Worm (Caenorhabditis elegans) whole organism, L3 larva: ENCODE data around the gene npl-10.
A peak's percentile ranks its signal among the peaks of the same experiment; 100 is the strongest.

Experiments used
- ama-1 ChIP-seq: fragments of 150-350 bp; optimal IDR thresholded peaks from 2 replicates; lab custom pipeline; 2018
- daf-12 ChIP-seq: fragments of 150-350 bp; optimal IDR thresholded peaks from 2 replicates; lab custom pipeline; 2014; ENCODE audit warnings: missing biosample characterization, missing genetic modification reagents, missing genetic modification characterization
- mdl-1 ChIP-seq: fragments of 150-350 bp; optimal IDR thresholded peaks from 2 replicates; lab custom pipeline; 2014; ENCODE audit warnings: missing biosample characterization, missing genetic modification characterization
- nfya-1 ChIP-seq: sonication (generic microtip); optimal IDR thresholded peaks from 2 replicates; lab custom pipeline; 2017; ENCODE audit warnings: missing genetic modification characterization, mild to moderate bottlenecking, missing compliant biosample characterization, antibody characterized with exemption, moderate library complexity; ENCODE audit not compliant: insufficient read depth
- nhr-77 ChIP-seq: fragments of 150-350 bp; optimal IDR thresholded peaks from 2 replicates; lab custom pipeline; 2014; ENCODE audit warnings: missing biosample characterization, missing genetic modification characterization
- zag-1 ChIP-seq: fragments of 150-350 bp; optimal IDR thresholded peaks from 2 replicates; lab custom pipeline; 2014; ENCODE audit warnings: missing biosample characterization, missing genetic modification characterization

ce11 chrIII:3955674-3956073 lies 20.0 kb upstream of the npl-10 start:
- TF ChIP-seq daf-12 (tag; lab: Kevin White, UChicago) (no peak), zag-1 (no peak), ama-1 (lab: Kevin White, UChicago) (peak; percentile 65), mdl-1 (tag; lab: Kevin White, UChicago) (no peak), nfya-1 (tag; lab: Kevin White, UChicago) (peak; percentile 84), nhr-77 (no peak)
